Worm (Caenorhabditis elegans): ENCODE results near the gene rps-11.

DNA sequence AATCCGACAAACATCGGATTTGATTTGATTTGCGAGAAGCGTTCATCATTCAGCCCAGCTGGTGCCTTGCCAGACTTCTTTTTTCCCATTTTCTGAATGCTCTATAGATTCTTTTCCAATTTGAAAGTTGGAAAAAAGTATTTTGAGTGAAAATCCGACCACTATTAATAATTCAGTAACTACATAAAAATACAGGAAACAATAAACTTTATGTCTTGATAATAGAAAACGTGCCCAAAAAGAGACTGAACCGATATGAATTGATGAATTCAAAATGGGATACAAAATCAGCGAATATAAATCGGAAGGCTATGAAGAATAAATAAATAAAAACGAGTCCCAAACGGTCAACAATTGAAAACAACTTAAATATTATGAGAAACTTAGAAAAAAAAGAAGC, 29.3 kb downstream of the rps-11 start, which contains the start of gene F58B3.4:
- TF ChIP-seq med-1 (GFP tag; optimal IDR thresholded peaks at IDR 0.05; ENCODE audit: insufficient read depth) (no peak), flt-1 (GFP tag; IDR thresholded peaks at IDR 0.05) (no peak), klf-2 (GFP tag; conservative IDR thresholded peaks at IDR 0.05) (no peak)

All from whole organism, midembryonic.